Worm (Caenorhabditis elegans) whole organism, L4/young adult: ENCODE results near the gene Y55F3AM.21.

Experiments
- W03F9.2 ChIP-seq: fragments of 150-350 bp; optimal IDR thresholded peaks from 2 replicates; lab custom pipeline; 2014; ENCODE audit warnings: missing biosample characterization, missing genetic modification characterization
- him-1 ChIP-seq: sonication (generic microtip); optimal IDR thresholded peaks from 2 replicates; lab custom pipeline; 2016; ENCODE audit warnings: missing genotype, missing genetic modification reagents, missing genetic modification characterization, missing compliant biosample characterization

ce11 chrIV:1086913-1087312 lies 35.4 kb upstream of the Y55F3AM.21 start, which contains the start of gene csn-4:
- TF ChIP-seq him-1 (tag; lab: Kevin White, UChicago) (no peak), W03F9.2 (no peak)
